Fruit fly (Drosophila melanogaster) whole organism, prepupa: Measurements from ENCODE around the gene Arpc3B.

Experiments used
- CG10631 ChIP-seq: fragments of 200-800 bp; sonication (Bioruptor generic); optimal IDR thresholded peaks from 2 replicates; lab custom pipeline; 2016; ENCODE audit warnings: missing biosample characterization, missing genetic modification characterization
- CG10669 ChIP-seq: fragments of 200-800 bp; sonication (Bioruptor generic); optimal IDR thresholded peaks from 3 replicates; lab custom pipeline; 2018; ENCODE audit warnings: missing biosample characterization, mild to moderate bottlenecking, missing genetic modification characterization, moderate library complexity
- CG11294 ChIP-seq: fragments of 200-800 bp; sonication (Bioruptor generic); IDR thresholded peaks from 2 replicates; pipeline ENCODE4 v1.3.6; 2022; ENCODE audit warnings: missing biosample characterization, missing genetic modification characterization
- CG11902 ChIP-seq: fragments of 200-800 bp; sonication (Bioruptor generic); optimal IDR thresholded peaks from 3 replicates; lab custom pipeline; 2016; ENCODE audit warnings: missing biosample characterization, missing genetic modification characterization
- CG15336 ChIP-seq: fragments of 200-800 bp; sonication (Bioruptor generic); IDR thresholded peaks from 2 replicates; pipeline ENCODE4 v1.3.6; 2022; ENCODE audit warnings: missing biosample characterization, missing genetic modification characterization
- CG1621 ChIP-seq: fragments of 200-800 bp; sonication (Bioruptor generic); optimal IDR thresholded peaks from 3 replicates; lab custom pipeline; 2018; ENCODE audit warnings: missing biosample characterization, mild to moderate bottlenecking, missing genetic modification characterization
- CG16779 ChIP-seq: fragments of 200-800 bp; sonication (Bioruptor generic); optimal IDR thresholded peaks from 3 replicates; lab custom pipeline; 2017; ENCODE audit warnings: missing biosample characterization, mild to moderate bottlenecking, missing genetic modification characterization
- CG3032 ChIP-seq: fragments of 200-800 bp; optimal IDR thresholded peaks from 2 replicates; lab custom pipeline; 2019; ENCODE audit warnings: missing biosample characterization, mild to moderate bottlenecking, missing genetic modification characterization, moderate library complexity
- CG31627 ChIP-seq: fragments of 200-800 bp; sonication (Bioruptor generic); optimal IDR thresholded peaks from 3 replicates; lab custom pipeline; 2016; ENCODE audit warnings: missing biosample characterization, missing genetic modification characterization
- CG34406 ChIP-seq: fragments of 200-800 bp; sonication (Bioruptor generic); optimal IDR thresholded peaks from 3 replicates; lab custom pipeline; 2016; ENCODE audit warnings: missing biosample characterization, missing genetic modification characterization
- CG3919 ChIP-seq: fragments of 200-800 bp; sonication (Bioruptor generic); optimal IDR thresholded peaks from 3 replicates; lab custom pipeline; 2016; ENCODE audit warnings: missing biosample characterization, missing genetic modification characterization
- CG4318 ChIP-seq: fragments of 200-800 bp; sonication (Bioruptor generic); optimal IDR thresholded peaks from 3 replicates; lab custom pipeline; 2017; ENCODE audit warnings: missing biosample characterization, mild to moderate bottlenecking, missing genetic modification characterization
- CG6276 ChIP-seq: fragments of 200-800 bp; sonication (Bioruptor generic); optimal IDR thresholded peaks from 2 replicates; lab custom pipeline; 2017; ENCODE audit warnings: missing biosample characterization, mild to moderate bottlenecking, missing genetic modification characterization
- CG6808 ChIP-seq: fragments of 200-800 bp; sonication (Bioruptor generic); optimal IDR thresholded peaks from 3 replicates; lab custom pipeline; 2017; ENCODE audit warnings: missing biosample characterization, missing genetic modification characterization, mild to moderate bottlenecking, moderate library complexity, missing genetic modification reagents
- CG6854 ChIP-seq: fragments of 200-800 bp; sonication (Bioruptor generic); optimal IDR thresholded peaks from 2 replicates; lab custom pipeline; 2017; ENCODE audit warnings: missing biosample characterization, mild to moderate bottlenecking, missing genetic modification characterization
- CG7368 ChIP-seq: fragments of 200-800 bp; sonication (Bioruptor generic); optimal IDR thresholded peaks from 3 replicates; lab custom pipeline; 2016; ENCODE audit warnings: missing biosample characterization, missing genetic modification characterization
- CG8119 ChIP-seq: fragments of 200-800 bp; sonication (Bioruptor generic); IDR thresholded peaks from 3 replicates; pipeline ENCODE4 v1.3.6; 2022; ENCODE audit warnings: missing biosample characterization, missing genetic modification characterization
- CG8319 ChIP-seq: fragments of 200-800 bp; sonication (Bioruptor generic); optimal IDR thresholded peaks from 3 replicates; lab custom pipeline; 2016; ENCODE audit warnings: missing biosample characterization, missing genetic modification characterization
- CG8632 ChIP-seq: fragments of 200-800 bp; sonication (Bioruptor generic); optimal IDR thresholded peaks from 3 replicates; lab custom pipeline; 2016; ENCODE audit warnings: missing biosample characterization, missing genetic modification characterization
- Eip75B ChIP-seq: fragments of 200-800 bp; sonication (Bioruptor generic); optimal IDR thresholded peaks from 3 replicates; lab custom pipeline; 2016; ENCODE audit warnings: missing biosample characterization, missing genetic modification characterization
- Eip78C ChIP-seq: fragments of 200-800 bp; sonication (Bioruptor generic); peaks from one replicate; lab custom pipeline; 2016; ENCODE audit warnings: missing biosample characterization, missing genetic modification characterization
- Hr38 ChIP-seq: sonication (Bioruptor generic); optimal IDR thresholded peaks from 2 replicates; lab custom pipeline; 2016; ENCODE audit warnings: missing biosample characterization, missing genetic modification characterization
- Hr39 ChIP-seq: fragments of 200-800 bp; sonication (Bioruptor generic); optimal IDR thresholded peaks from 2 replicates; lab custom pipeline; 2016; ENCODE audit warnings: missing biosample characterization, missing genetic modification characterization
- Hr4 ChIP-seq: fragments of 200-800 bp; sonication (Bioruptor generic); optimal IDR thresholded peaks from 3 replicates; lab custom pipeline; 2016; ENCODE audit warnings: missing biosample characterization, missing genetic modification characterization
- Lpt ChIP-seq: fragments of 200-800 bp; sonication (Bioruptor generic); optimal IDR thresholded peaks from 3 replicates; lab custom pipeline; 2016; ENCODE audit warnings: missing biosample characterization, missing genetic modification characterization
- Met ChIP-seq: fragments of 200-800 bp; sonication (Bioruptor generic); optimal IDR thresholded peaks from 3 replicates; lab custom pipeline; 2016; ENCODE audit warnings: missing biosample characterization, missing genetic modification characterization
- Sox102F ChIP-seq: fragments of 200-800 bp; sonication (Bioruptor generic); optimal IDR thresholded peaks from 2 replicates; lab custom pipeline; 2016; ENCODE audit warnings: missing biosample characterization, mild to moderate bottlenecking, missing genetic modification characterization
- Sox14 ChIP-seq: fragments of 200-800 bp; sonication (Bioruptor generic); optimal IDR thresholded peaks from 3 replicates; lab custom pipeline; 2016; ENCODE audit warnings: missing biosample characterization, missing genetic modification characterization
- Sox15 ChIP-seq: fragments of 200-800 bp; sonication (Bioruptor generic); optimal IDR thresholded peaks from 3 replicates; lab custom pipeline; 2016; ENCODE audit warnings: missing biosample characterization, missing genetic modification characterization
- achi ChIP-seq: fragments of 200-800 bp; sonication (Bioruptor generic); optimal IDR thresholded peaks from 3 replicates; lab custom pipeline; 2016; ENCODE audit warnings: missing biosample characterization, missing genetic modification characterization
- acj6 ChIP-seq: fragments of 200-800 bp; sonication (Bioruptor generic); optimal IDR thresholded peaks from 3 replicates; lab custom pipeline; 2016; ENCODE audit warnings: missing biosample characterization, missing genetic modification characterization
- cyc ChIP-seq: fragments of 200-800 bp; sonication (Bioruptor generic); optimal IDR thresholded peaks from 3 replicates; lab custom pipeline; 2016; ENCODE audit warnings: missing biosample characterization, missing genetic modification characterization
- dsx ChIP-seq: fragments of 200-800 bp; optimal IDR thresholded peaks from 3 replicates; lab custom pipeline; 2019; ENCODE audit warnings: missing biosample characterization, mild to moderate bottlenecking, missing genetic modification characterization, moderate library complexity; ENCODE audit not compliant: poor library complexity, severe bottlenecking
- eg ChIP-seq: fragments of 200-800 bp; sonication (Bioruptor generic); IDR thresholded peaks from 3 replicates; pipeline ENCODE4 v1.3.6; 2022; ENCODE audit warnings: missing biosample characterization, missing genetic modification characterization
- esn ChIP-seq: fragments of 200-800 bp; sonication (Bioruptor generic); optimal IDR thresholded peaks from 2 replicates; lab custom pipeline; 2016; ENCODE audit warnings: missing biosample characterization, mild to moderate bottlenecking, missing genetic modification characterization, moderate library complexity
- fd59A ChIP-seq: fragments of 200-800 bp; sonication (Bioruptor generic); optimal IDR thresholded peaks from 2 replicates; lab custom pipeline; 2017; ENCODE audit warnings: missing biosample characterization, mild to moderate bottlenecking, missing genetic modification characterization, missing genetic modification reagents
- fd85E ChIP-seq: fragments of 200-800 bp; sonication (Bioruptor generic); optimal IDR thresholded peaks from 3 replicates; lab custom pipeline; 2016; ENCODE audit warnings: missing biosample characterization, missing genetic modification characterization
- lz ChIP-seq: fragments of 200-800 bp; sonication (Bioruptor generic); optimal IDR thresholded peaks from 3 replicates; lab custom pipeline; 2016; ENCODE audit warnings: missing biosample characterization, missing genetic modification characterization
- net ChIP-seq: fragments of 200-800 bp; sonication (Bioruptor generic); optimal IDR thresholded peaks from 3 replicates; lab custom pipeline; 2016; ENCODE audit warnings: missing biosample characterization, missing genetic modification characterization
- pdm3 ChIP-seq: fragments of 200-800 bp; sonication (Bioruptor generic); optimal IDR thresholded peaks from 3 replicates; lab custom pipeline; 2016; ENCODE audit warnings: missing biosample characterization, missing genetic modification characterization
- salr ChIP-seq, 2 experiments: fragments of 200-800 bp; sonication (Bioruptor generic); optimal IDR thresholded peaks; 3 replicates each; lab custom pipeline; 2016 to 2018; ENCODE audit warnings: missing biosample characterization in 2 of 2, missing genetic modification characterization in 2 of 2, mild to moderate bottlenecking in 1 of 2
- spab ChIP-seq: fragments of 200-800 bp; sonication (Bioruptor generic); optimal IDR thresholded peaks from 2 replicates; lab custom pipeline; 2017; ENCODE audit warnings: missing biosample characterization, mild to moderate bottlenecking, missing genetic modification characterization, missing genetic modification reagents
- svp ChIP-seq: fragments of 200-800 bp; sonication (Bioruptor generic); peaks from one replicate; lab custom pipeline; 2016; ENCODE audit warnings: missing biosample characterization, missing genetic modification characterization

Gene Arpc3B

DNA sequence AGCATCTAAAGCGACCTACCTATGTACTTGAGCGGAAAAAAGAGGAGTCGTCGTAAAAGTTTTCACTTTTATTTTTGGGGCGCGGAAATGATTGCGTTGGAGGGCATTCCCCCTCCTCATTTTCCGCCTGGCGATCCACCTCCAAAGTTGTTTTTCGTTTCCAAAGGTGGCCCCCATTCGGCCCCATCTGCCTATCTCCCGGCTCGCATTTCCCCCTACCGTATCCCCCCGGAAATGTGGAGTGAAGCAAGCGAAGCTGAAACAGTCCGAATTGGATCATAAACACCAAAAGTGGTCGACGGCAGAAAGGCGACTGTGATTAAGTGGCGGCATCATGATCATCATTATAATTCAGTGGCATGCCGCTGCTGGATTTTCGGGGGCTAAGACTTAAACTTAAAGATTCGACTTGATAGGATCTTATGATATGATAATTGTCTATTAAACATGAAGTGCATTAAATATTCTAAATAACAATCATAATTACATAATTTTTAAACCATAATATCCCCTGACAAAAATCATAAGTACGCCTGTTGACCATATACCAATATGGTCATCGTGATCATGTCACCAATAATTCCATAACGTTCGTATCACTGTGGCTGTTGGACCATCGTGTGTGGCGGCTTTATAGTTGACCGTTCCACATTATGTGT lies 18.0 kb upstream of the Arpc3B start (continued):
- TF ChIP-seq lz (peak; percentile 68), CG4318 (GFP tag; lab: Kevin White, UChicago) (peak; percentile 20), pdm3 (GFP tag; lab: Kevin White, UChicago) (peak; percentile 77), Sox15 (peak; percentile 42), Met (GFP tag; lab: Kevin White, UChicago) (peak; percentile 65), eg (GFP tag; lab: Robert Waterston, UW) (peak; percentile 69), acj6 (GFP tag; lab: Kevin White, UChicago) (peak; percentile 57), spab (GFP tag; lab: Kevin White, UChicago) (no peak), CG8119 (GFP tag; lab: Robert Waterston, UW) (peak; percentile 38; the same call in 1 of the 3 replicates), CG31627 (GFP tag; lab: Kevin White, UChicago) (peak; percentile 48), svp (GFP tag; lab: Kevin White, UChicago) (peak; percentile 92), CG7368 (GFP tag; lab: Kevin White, UChicago) (peak; percentile 55), net (GFP tag; lab: Kevin White, UChicago) (peak; percentile 40), achi (GFP tag; lab: Kevin White, UChicago) (peak; percentile 50), Hr4 (GFP tag; lab: Kevin White, UChicago) (peak; percentile 64), CG10669 (GFP tag; lab: Kevin White, UChicago) (peak; percentile 37), CG8632 (GFP tag; lab: Kevin White, UChicago) (peak; percentile 68), cyc (peak; percentile 56), Sox102F (GFP tag; lab: Kevin White, UChicago) (peak; percentile 64), dsx (GFP tag; lab: Kevin White, UChicago) (no peak), CG10631 (GFP tag; lab: Kevin White, UChicago) (peak; percentile 41), CG6854 (GFP tag; lab: Kevin White, UChicago) (no peak), CG34406 (GFP tag; lab: Kevin White, UChicago) (peak; percentile 64), Lpt (no peak), Sox14 (GFP tag; lab: Kevin White, UChicago) (peak; percentile 18), Eip75B (GFP tag; lab: Kevin White, UChicago) (peak; percentile 58), CG3032 (peak; percentile 24), CG15336 (GFP tag; lab: Robert Waterston, UW) (peak; percentile 49; the same call in 1 of the 2 replicates)

DNA sequence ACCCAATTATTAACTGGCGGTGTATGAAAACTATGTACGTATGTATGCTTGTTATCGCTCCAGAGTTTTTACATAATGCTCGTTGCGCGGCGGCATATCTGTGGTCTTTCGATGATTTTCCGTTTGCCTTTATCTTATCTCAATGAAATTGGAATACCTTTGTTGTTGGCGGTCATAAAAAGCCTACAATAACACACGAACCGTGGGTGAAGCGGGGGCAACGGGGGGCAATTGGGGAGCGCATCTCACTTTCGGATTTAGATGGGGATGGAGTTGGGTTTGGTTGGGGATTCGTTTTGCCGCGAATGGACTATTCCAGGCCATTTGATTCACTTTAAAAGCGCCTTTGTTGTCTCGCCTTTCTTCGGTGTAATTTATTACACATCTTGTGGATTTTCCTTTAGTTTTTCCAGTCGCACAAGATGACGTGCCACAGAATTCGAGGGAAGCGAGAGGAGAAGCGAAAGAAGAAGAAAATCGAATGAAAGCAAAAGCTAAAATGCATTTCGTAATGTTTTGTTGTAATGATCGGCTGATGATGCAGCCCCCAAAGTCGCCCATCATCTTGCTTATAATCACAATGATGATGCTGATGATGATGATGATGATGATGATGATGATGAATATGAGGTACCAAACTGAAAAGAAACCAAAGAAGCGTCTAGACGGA lies 16.9 kb upstream of the Arpc3B start:
- TF ChIP-seq svp (GFP tag; lab: Kevin White, UChicago): peak; percentile 73
- no peak for TF ChIP-seq lz
- no peak for TF ChIP-seq CG6276

DNA sequence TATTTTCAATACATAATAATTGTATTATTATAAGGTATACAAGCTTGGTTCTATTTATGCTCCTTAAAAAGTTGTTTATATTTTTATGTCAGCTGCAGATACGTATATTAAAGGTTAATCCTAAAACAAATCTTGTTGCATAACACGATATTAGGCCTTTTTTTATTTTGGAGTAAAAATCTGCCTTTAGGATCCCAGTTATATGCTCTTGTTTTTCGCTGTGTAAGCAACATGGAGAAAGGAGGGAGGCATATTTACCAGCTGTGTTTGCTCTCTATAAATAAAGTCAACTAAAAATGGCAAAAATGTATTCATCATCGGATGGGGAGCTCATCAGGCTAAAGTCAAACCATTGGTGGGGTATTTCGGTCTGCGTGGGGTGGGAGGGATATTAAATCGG lies 15.9 kb upstream of the Arpc3B start:
- TF ChIP-seq CG8319 (GFP tag; lab: Kevin White, UChicago) (no peak), spab (GFP tag; lab: Kevin White, UChicago) (no peak), CG3919 (GFP tag; lab: Kevin White, UChicago) (no peak), CG6276 (peak; percentile 44), CG1621 (tag; lab: Kevin White, UChicago) (no peak), CG6854 (GFP tag; lab: Kevin White, UChicago) (no peak), Sox15 (no peak), Sox14 (GFP tag; lab: Kevin White, UChicago) (no peak), net (GFP tag; lab: Kevin White, UChicago) (peak; percentile 28), Eip78C (GFP tag; lab: Kevin White, UChicago) (peak; percentile 80), pdm3 (GFP tag; lab: Kevin White, UChicago) (peak; percentile 6), esn (GFP tag; lab: Kevin White, UChicago) (peak; percentile 39), fd59A (GFP tag; lab: Kevin White, UChicago) (no peak), CG11902 (no peak), CG10631 (GFP tag; lab: Kevin White, UChicago) (peak; percentile 23), fd85E (GFP tag; lab: Kevin White, UChicago) (no peak), CG3032 (peak; percentile 9), Hr39 (GFP tag; lab: Kevin White, UChicago) (peak; percentile 12), svp (GFP tag; lab: Kevin White, UChicago) (no peak), dsx (GFP tag; lab: Kevin White, UChicago) (no peak), eg (GFP tag; lab: Robert Waterston, UW) (peak; percentile 30; the same call in 1 of the 3 replicates), CG16779 (tag; lab: Kevin White, UChicago) (no peak), CG10669 (GFP tag; lab: Kevin White, UChicago) (peak; percentile 2), CG11294 (no peak), achi (GFP tag; lab: Kevin White, UChicago) (peak; percentile 13), Hr4 (GFP tag; lab: Kevin White, UChicago) (peak; percentile 17), CG34406 (GFP tag; lab: Kevin White, UChicago) (peak; percentile 13), salr (GFP tag; optimal IDR thresholded peaks at IDR 0.05; lab: Kevin White, UChicago) (no peak), CG6808 (GFP tag; lab: Kevin White, UChicago) (peak; percentile 27), CG7368 (GFP tag; lab: Kevin White, UChicago) (no peak), Hr38 (GFP tag; lab: Kevin White, UChicago) (no peak), CG4318 (GFP tag; lab: Kevin White, UChicago) (peak; percentile 7)
